Fruit fly (Drosophila melanogaster): ENCODE data around the gene CG31954.

DNA sequence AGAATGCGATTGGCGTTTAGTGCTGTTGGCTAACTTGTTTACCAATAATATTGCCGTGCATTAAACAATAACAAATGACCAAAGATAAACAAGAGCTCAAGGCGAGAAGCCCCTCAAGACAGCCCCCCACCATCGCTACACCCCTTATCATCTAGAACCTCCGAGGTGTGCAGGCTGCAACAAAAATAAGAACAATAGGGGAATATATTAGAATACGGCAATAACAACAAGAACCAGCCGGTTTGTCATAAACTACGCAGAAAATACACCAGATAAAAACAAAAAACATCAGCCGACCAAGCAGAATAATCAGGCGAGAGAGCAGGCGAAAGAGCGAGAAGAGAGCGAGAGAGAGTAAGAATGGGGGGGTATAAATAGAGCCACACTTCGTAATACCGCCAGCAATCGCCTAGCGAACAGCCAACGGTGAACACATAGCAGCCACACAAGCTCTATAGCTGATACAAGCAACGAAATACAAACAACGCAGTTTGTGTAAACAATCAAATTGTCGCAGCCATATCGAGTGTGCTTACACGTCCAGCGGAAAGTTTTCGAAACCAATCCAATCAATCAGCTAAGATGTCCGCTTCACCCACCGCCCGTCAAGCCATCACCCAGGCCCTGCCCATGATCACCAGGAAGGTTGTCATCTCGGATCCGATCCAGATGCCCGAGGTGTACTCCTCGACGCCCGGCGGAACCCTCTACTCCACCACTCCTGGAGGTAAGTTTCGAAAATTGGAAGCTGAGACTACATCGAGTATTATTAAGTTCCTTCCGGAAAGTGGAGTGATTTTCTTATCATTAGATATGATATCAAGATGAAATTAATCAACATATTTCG is 31.6 kb downstream of the CG31954 start, which contains the start of gene Thor:
- peak; percentile 81 for TF ChIP-seq schlank (tag; optimal IDR thresholded peaks at IDR 0.05)
- no peak for TF ChIP-seq CG8765 (GFP tag; IDR thresholded peaks at IDR 0.05)
